Worm (Caenorhabditis elegans) whole organism, young adult: ENCODE results near the gene mfsd-8.

ENCODE experiments used
- B0035.1 ChIP-seq: sonication (generic microtip); optimal IDR thresholded peaks from 2 replicates; lab custom pipeline; 2016; ENCODE audit warnings: missing genetic modification characterization, mild to moderate bottlenecking, missing compliant biosample characterization, missing genotype, missing genetic modification reagents
- F52B5.7 ChIP-seq: sonication (generic microtip); optimal IDR thresholded peaks from 2 replicates; lab custom pipeline; 2016; ENCODE audit warnings: mild to moderate bottlenecking, missing genetic modification characterization, missing compliant biosample characterization
- F55B11.4 ChIP-seq: sonication (generic microtip); optimal IDR thresholded peaks from 2 replicates; lab custom pipeline; 2016; ENCODE audit warnings: missing compliant biosample characterization, missing genetic modification characterization, borderline replicate concordance; ENCODE audit not compliant: insufficient read depth
- K12H6.12 ChIP-seq: fragments of 200-800 bp; sonication (Bioruptor generic); optimal IDR thresholded peaks from 2 replicates; lab custom pipeline; 2018; ENCODE audit warnings: mild to moderate bottlenecking, missing genetic modification characterization, missing compliant biosample characterization
- Y56A3A.18 ChIP-seq: fragments of 200-800 bp; sonication (Bioruptor generic); IDR thresholded peaks from 2 replicates; pipeline ENCODE4 v1.3.6; 2022; ENCODE audit warnings: missing genetic modification reagents, missing genetic modification characterization, missing compliant biosample characterization
- Y67H2A.10 ChIP-seq: fragments of 200-800 bp; sonication (Bioruptor generic); conservative IDR thresholded peaks from 2 replicates; pipeline ENCODE4 v1.3.6; 2022; ENCODE audit warnings: missing genetic modification reagents, missing genetic modification characterization, missing compliant biosample characterization
- Y79H2A.3 ChIP-seq: fragments of 200-800 bp; sonication (Bioruptor generic); conservative IDR thresholded peaks from 2 replicates; pipeline ENCODE4 v1.3.6; 2022; ENCODE audit warnings: missing genetic modification reagents, missing genetic modification characterization, missing compliant biosample characterization
- ama-1 ChIP-seq, 3 experiments: fragments of 150-350 bp in 1 of 3; sonication (generic microtip) in 2 of 3; optimal IDR thresholded peaks; 2 replicates each; lab custom pipeline; 2014 to 2018; ENCODE audit warnings: missing biosample characterization in 2 of 3, missing genetic modification characterization in 2 of 3, missing genetic modification reagents in 2 of 3
- cebp-1 ChIP-seq, 2 experiments: fragments of 200-800 bp in 1 of 2; sonication (Bioruptor generic) in 1 of 2; sonication (generic microtip) in 1 of 2; IDR thresholded peaks in 1 of 2; optimal IDR thresholded peaks in 1 of 2; 2 replicates each; pipeline versions ENCODE4 v1.3.6 to Lab custom; 2017 to 2022; ENCODE audit warnings: missing compliant biosample characterization in 2 of 2, missing genetic modification characterization in 2 of 2, mild to moderate bottlenecking in 1 of 2, missing genetic modification reagents in 1 of 2, moderate library complexity in 1 of 2
- die-1 ChIP-seq: sonication (generic microtip); optimal IDR thresholded peaks from 2 replicates; lab custom pipeline; 2016; ENCODE audit warnings: missing genotype, mild to moderate bottlenecking, missing genetic modification characterization, missing compliant biosample characterization
- dpl-1 ChIP-seq: fragments of 150-350 bp; optimal IDR thresholded peaks from 2 replicates; lab custom pipeline; 2014; ENCODE audit warnings: missing biosample characterization, missing genetic modification reagents, missing genetic modification characterization
- efl-1 ChIP-seq: fragments of 150-350 bp; optimal IDR thresholded peaks from 2 replicates; lab custom pipeline; 2014; ENCODE audit warnings: missing biosample characterization, missing genetic modification reagents, missing genetic modification characterization
- egl-18 ChIP-seq: fragments of 200-800 bp; sonication (Bioruptor generic); IDR thresholded peaks from 2 replicates; pipeline ENCODE4 v1.3.6; 2022; ENCODE audit warnings: missing genetic modification reagents, missing genetic modification characterization, missing compliant biosample characterization
- ekl-4 ChIP-seq: fragments of 200-800 bp; sonication (Bioruptor generic); IDR thresholded peaks from 2 replicates; pipeline ENCODE4 v1.3.6; 2022; ENCODE audit warnings: missing genetic modification reagents, missing genetic modification characterization, missing compliant biosample characterization
- hmg-1.2 ChIP-seq: fragments of 200-800 bp; sonication (Bioruptor generic); IDR thresholded peaks from 2 replicates; pipeline ENCODE4 v1.3.6; 2022; ENCODE audit warnings: missing genetic modification reagents, missing genetic modification characterization, missing compliant biosample characterization
- hsf-1 ChIP-seq: fragments of 200-800 bp; sonication (Bioruptor generic); IDR thresholded peaks from 2 replicates; pipeline ENCODE4 v1.3.6; 2022; ENCODE audit warnings: missing genetic modification reagents, missing genetic modification characterization, missing compliant biosample characterization
- lin-35 ChIP-seq, 3 experiments: fragments of 150-350 bp in 2 of 3; sonication (generic microtip) in 1 of 3; optimal IDR thresholded peaks; 2 replicates each; lab custom pipeline; 2014 to 2018; ENCODE audit warnings: missing biosample characterization in 3 of 3, missing genetic modification characterization in 3 of 3, missing genetic modification reagents in 3 of 3
- lin-54 ChIP-seq: fragments of 200-800 bp; sonication (Bioruptor generic); optimal IDR thresholded peaks from 2 replicates; lab custom pipeline; 2018; ENCODE audit warnings: mild to moderate bottlenecking, missing genetic modification characterization, missing compliant biosample characterization
- lir-1 ChIP-seq: fragments of 200-800 bp; sonication (Bioruptor generic); conservative IDR thresholded peaks from 2 replicates; pipeline ENCODE4 v1.3.6; 2022; ENCODE audit warnings: missing genetic modification reagents, missing genetic modification characterization, missing compliant biosample characterization
- lsl-1 ChIP-seq: fragments of 200-800 bp; sonication (Bioruptor generic); optimal IDR thresholded peaks from 2 replicates; lab custom pipeline; 2018; ENCODE audit warnings: mild to moderate bottlenecking, missing genetic modification characterization, moderate library complexity, missing compliant biosample characterization
- lsy-27 ChIP-seq: sonication (generic microtip); optimal IDR thresholded peaks from 2 replicates; lab custom pipeline; 2017; ENCODE audit warnings: missing genetic modification characterization, mild to moderate bottlenecking, missing compliant biosample characterization, antibody characterized with exemption, missing genotype, borderline replicate concordance; ENCODE audit not compliant: insufficient read depth
- madf-3 ChIP-seq: fragments of 200-800 bp; sonication (Bioruptor generic); IDR thresholded peaks from 2 replicates; pipeline ENCODE4 v1.3.6; 2022; ENCODE audit warnings: missing genetic modification reagents, missing genetic modification characterization, missing compliant biosample characterization
- madf-8 ChIP-seq: fragments of 200-800 bp; sonication (Bioruptor generic); conservative IDR thresholded peaks from 2 replicates; pipeline ENCODE4 v1.3.6; 2022; ENCODE audit warnings: missing genetic modification reagents, missing genetic modification characterization, missing compliant biosample characterization
- mcd-1 ChIP-seq: fragments of 200-800 bp; sonication (Bioruptor generic); IDR thresholded peaks from 2 replicates; pipeline ENCODE4 v1.3.6; 2022; ENCODE audit warnings: missing genetic modification reagents, missing genetic modification characterization, missing compliant biosample characterization
- nhr-179 ChIP-seq: sonication (generic microtip); optimal IDR thresholded peaks from 2 replicates; lab custom pipeline; 2016; ENCODE audit warnings: mild to moderate bottlenecking, missing genetic modification characterization, missing compliant biosample characterization
- repo-1 ChIP-seq: sonication (generic microtip); optimal IDR thresholded peaks from 2 replicates; lab custom pipeline; 2017; ENCODE audit warnings: mild to moderate bottlenecking, missing genetic modification characterization, missing compliant biosample characterization
- somi-1 ChIP-seq: fragments of 200-800 bp; sonication (Bioruptor generic); optimal IDR thresholded peaks from 2 replicates; lab custom pipeline; 2018; ENCODE audit warnings: mild to moderate bottlenecking, missing genetic modification characterization, missing compliant biosample characterization
- xnd-1 ChIP-seq: sonication (generic microtip); optimal IDR thresholded peaks from 2 replicates; lab custom pipeline; 2016; ENCODE audit warnings: missing genotype, missing genetic modification reagents, missing genetic modification characterization, missing compliant biosample characterization
- ztf-3 ChIP-seq: fragments of 200-800 bp; sonication (Bioruptor generic); optimal IDR thresholded peaks from 2 replicates; lab custom pipeline; 2018; ENCODE audit warnings: mild to moderate bottlenecking, missing genetic modification characterization, missing compliant biosample characterization
- ztf-6 ChIP-seq: fragments of 200-800 bp; sonication (Bioruptor generic); IDR thresholded peaks from 2 replicates; pipeline ENCODE4 v1.3.6; 2022; ENCODE audit warnings: missing genetic modification reagents, missing genetic modification characterization, missing compliant biosample characterization

mfsd-8 gene

DNA sequence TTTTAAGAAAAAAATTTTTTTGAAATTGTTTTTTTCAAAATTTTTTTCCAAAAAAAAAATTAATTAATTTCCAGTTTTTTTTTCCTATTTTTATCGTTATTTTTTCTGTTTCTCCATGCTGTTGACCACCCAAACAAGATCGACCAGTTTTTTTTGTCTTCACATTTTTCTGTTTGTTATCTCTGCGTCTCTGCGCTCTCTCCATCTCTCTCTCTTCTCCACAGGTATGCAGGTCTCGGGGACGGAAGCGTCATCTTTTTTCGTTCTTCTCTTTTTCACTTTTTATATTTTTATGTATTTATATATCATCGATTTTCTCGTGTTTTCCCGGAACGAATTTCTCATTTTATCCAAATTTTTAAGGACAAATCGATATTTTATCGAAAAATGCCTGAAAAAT, 26.8 kb downstream of the mfsd-8 start:
- TF ChIP-seq ama-1 (optimal IDR thresholded peaks at IDR 0.05; lab: Kevin White, UChicago) (no peak), ama-1 (GFP tag; optimal IDR thresholded peaks at IDR 0.05; lab: Kevin White, UChicago) (no peak), hsf-1 (GFP tag; lab: Robert Waterston, UW) (no peak), B0035.1 (tag; lab: Kevin White, UChicago) (no peak), egl-18 (GFP tag; lab: Robert Waterston, UW) (no peak), madf-3 (GFP tag; lab: Robert Waterston, UW) (no peak), hmg-1.2 (GFP tag; lab: Robert Waterston, UW) (peak; percentile 49; the same call in 1 of the 2 replicates)

DNA sequence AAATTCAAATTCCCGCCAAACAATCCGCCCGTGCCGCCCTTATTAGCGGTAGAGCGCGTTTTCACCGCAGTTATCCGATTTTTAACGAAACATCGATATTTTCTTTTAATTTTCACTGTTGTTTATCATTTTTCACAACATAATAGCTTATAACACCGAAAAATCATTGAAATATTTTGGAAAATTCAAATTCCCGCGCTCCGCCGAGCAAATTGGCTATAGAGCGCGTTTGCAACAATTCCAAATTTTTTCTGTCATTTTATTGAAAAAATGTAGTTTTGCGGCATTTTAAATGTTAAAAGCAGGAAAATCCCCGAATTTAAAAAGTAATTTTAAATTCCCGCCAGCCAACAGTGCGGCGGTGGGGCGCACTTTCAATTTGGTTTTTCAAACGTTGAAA, 27.6 kb downstream of the mfsd-8 start:
- TF ChIP-seq ztf-3 (no peak), efl-1 (GFP tag; lab: Kevin White, UChicago) (peak; percentile 25), Y79H2A.3 (GFP tag; lab: Robert Waterston, UW) (no peak), madf-8 (GFP tag; lab: Robert Waterston, UW) (0 out of 2 replicates have a peak, but pooled peaks have one; percentile 11), lin-54 (GFP tag; lab: Kevin White, UChicago) (peak; percentile 48), lsl-1 (GFP tag; lab: Kevin White, UChicago) (peak; percentile 12), mcd-1 (GFP tag; lab: Robert Waterston, UW) (peak; percentile 57)

DNA sequence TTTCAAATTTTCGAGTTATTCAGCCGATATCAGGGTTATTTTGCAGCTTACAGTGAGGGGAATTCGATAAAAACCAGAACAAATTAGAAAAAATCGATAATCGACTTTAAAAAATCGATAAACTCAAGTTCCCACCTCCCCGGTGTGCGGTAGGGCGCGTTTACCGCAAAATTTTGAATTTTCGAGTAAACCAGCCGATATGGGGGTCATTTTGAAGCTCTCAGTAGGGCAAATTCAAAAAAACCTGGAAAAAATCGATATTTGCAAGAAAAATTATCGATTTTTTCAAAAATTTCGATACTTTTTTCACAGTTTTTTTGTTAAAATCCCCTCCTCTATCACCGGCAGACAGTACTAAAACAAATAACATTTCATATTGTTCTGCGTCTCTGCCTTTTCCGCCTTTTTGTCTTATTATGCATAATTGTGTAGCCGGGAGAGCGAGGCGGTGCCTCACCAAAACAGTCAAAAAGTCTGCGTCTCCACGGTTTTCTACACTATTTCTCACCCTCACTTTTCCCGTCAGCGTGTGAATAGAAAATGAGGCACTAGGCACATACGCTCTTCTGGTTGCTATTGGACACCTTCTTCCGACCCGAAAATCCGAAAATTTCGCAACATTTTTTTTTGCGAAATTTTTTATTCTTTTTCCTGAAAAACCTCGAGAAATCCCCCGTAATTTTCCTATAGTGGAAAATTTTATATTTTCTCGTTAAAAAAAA, 28.9 kb downstream of the mfsd-8 start, which contains the start of gene ral-1:
TSS of gene ral-1 (plus strand) at position 435 of the 722 bp plus-strand sequence.
- TF ChIP-seq die-1 (tag; lab: Kevin White, UChicago) (no peak), hmg-1.2 (GFP tag; lab: Robert Waterston, UW) (peak; percentile 88), dpl-1 (no peak), ztf-6 (GFP tag; lab: Robert Waterston, UW) (no peak), F52B5.7 (tag; lab: Kevin White, UChicago) (no peak), nhr-179 (tag; lab: Kevin White, UChicago) (no peak), cebp-1 (GFP tag; IDR thresholded peaks at IDR 0.05; lab: Robert Waterston, UW) (no peak; the same call in 1 of the 2 replicates), cebp-1 (tag; optimal IDR thresholded peaks at IDR 0.05; lab: Kevin White, UChicago) (peak; percentile 89), somi-1 (GFP tag; lab: Kevin White, UChicago) (no peak), lir-1 (GFP tag; lab: Robert Waterston, UW) (no peak), lin-35 (GFP tag; optimal IDR thresholded peaks at IDR 0.05; lab: Kevin White, UChicago) (no peak), xnd-1 (tag; lab: Kevin White, UChicago) (no peak), ekl-4 (GFP tag; lab: Robert Waterston, UW) (no peak), lsy-27 (no peak), mcd-1 (GFP tag; lab: Robert Waterston, UW) (no peak), Y67H2A.10 (GFP tag; lab: Robert Waterston, UW) (no peak), repo-1 (tag; lab: Kevin White, UChicago) (no peak)

DNA sequence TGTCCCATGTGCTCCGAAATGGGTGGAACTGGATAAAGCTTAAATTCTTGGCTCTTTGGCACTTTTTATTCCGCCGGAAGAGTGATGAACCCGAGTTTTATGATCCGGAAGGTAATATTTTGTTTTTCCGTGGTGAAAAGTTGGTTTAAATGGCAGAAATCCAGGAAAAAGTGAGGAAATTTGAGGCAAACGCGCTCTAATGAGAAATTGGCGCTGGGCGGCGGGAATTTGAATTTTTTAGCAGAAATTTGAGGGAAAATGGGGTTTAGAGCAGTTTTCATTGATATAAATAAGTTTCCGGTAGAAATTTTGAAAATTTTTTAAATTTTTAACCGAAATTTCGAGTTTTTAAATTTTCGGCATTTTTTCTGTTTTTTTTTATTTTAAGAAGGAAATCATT, 29.5 kb downstream of the mfsd-8 start:
- TF ChIP-seq F55B11.4 (tag; lab: Kevin White, UChicago) (no peak), mcd-1 (GFP tag; lab: Robert Waterston, UW) (peak; percentile 63), K12H6.12 (tag; lab: Kevin White, UChicago) (no peak), Y56A3A.18 (GFP tag; lab: Robert Waterston, UW) (no peak), efl-1 (GFP tag; lab: Kevin White, UChicago) (peak; percentile 40), lin-54 (GFP tag; lab: Kevin White, UChicago) (peak; percentile 49)
- TF ChIP-seq, all 124 proteins: peak for 3
